Fruit fly (Drosophila melanogaster) whole organism: ENCODE measurements around the gene MED15.

Experiments used
- CG8478 ChIP-seq: fragments of >200 bp; optimal IDR thresholded peaks from 2 replicates; lab custom pipeline; 2018; ENCODE audit warnings: inconsistent platforms
- pan ChIP-seq: fragments of >200 bp; optimal IDR thresholded peaks from 2 replicates; lab custom pipeline; 2017
- psq ChIP-seq: fragments of >200 bp; optimal IDR thresholded peaks from 2 replicates; lab custom pipeline; 2017

DNA sequence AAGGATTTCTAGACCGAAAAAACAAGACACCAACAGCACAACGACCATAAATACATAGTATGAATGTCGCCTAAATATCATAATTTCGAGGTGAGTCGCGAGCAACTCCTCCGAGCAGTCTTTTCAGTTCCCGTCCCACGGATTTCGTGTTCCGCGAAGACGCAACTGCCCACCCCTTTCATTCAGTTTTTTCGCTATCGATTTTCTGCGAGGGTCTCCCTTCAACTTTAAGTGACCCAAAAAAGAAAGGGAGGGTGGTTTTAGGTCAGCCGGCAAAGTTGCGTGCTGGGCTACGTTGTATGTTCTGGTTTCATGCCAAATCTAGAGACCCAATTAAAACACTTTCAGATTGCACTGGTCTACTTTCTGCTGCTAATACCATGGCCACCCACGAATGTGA lies 17.1 kb upstream of the MED15 start:
- TF ChIP-seq CG8478 (no peak), psq (lab: Kevin White, UChicago) (no peak), pan (no peak)
